Worm (Caenorhabditis elegans): ENCODE measurements around the gene F17E5.2.

The F17E5.2 gene

ce11 chrX:12391380-12391779 is 2.7 kb upstream of the F17E5.2 start, which contains the start of gene nekl-3:
Gene nekl-3, minus strand, starts transcription at chrX:12391480.
- no peak for TF ChIP-seq nhr-23 (tag; optimal IDR thresholded peaks at IDR 0.05)

- TF ChIP-seq zag-1 (tag; optimal IDR thresholded peaks at IDR 0.05) = peak; percentile 39
- no peak for TF ChIP-seq nhr-25 (tag; optimal IDR thresholded peaks at IDR 0.05)
- no peak for TF ChIP-seq elt-1 (tag; optimal IDR thresholded peaks at IDR 0.05)
- TF ChIP-seq lsy-2 (tag; optimal IDR thresholded peaks at IDR 0.05) = peak in 1 of 2 experiments; percentile 9
- TF ChIP-seq Y55F3AM.14 (GFP tag; optimal IDR thresholded peaks at IDR 0.05) = peak; percentile 27
- TF ChIP-seq C34F6.9 (tag; optimal IDR thresholded peaks at IDR 0.05) = peak; percentile 18
- no peak for TF ChIP-seq ztf-4 (tag; optimal IDR thresholded peaks at IDR 0.05)
- TF ChIP-seq peb-1 (tag; optimal IDR thresholded peaks at IDR 0.05) = no peak
- TF ChIP-seq mab-5 (tag; optimal IDR thresholded peaks at IDR 0.05) = peak; percentile 67
- TF ChIP-seq unc-62 (GFP tag; optimal IDR thresholded peaks at IDR 0.05) = no peak
These were observed 10.7 kb downstream of the F17E5.2 start for ce11 chrX:12404729-12405128.

ce11 chrX:12406037-12406436 is 12.0 kb downstream of the F17E5.2 start:
- TF ChIP-seq lin-13 (GFP tag; optimal IDR thresholded peaks at IDR 0.05) = no peak
- TF ChIP-seq unc-55 (GFP tag; optimal IDR thresholded peaks at IDR 0.05) = no peak
- no peak for TF ChIP-seq lin-11 (tag; optimal IDR thresholded peaks at IDR 0.05)
- TF ChIP-seq ceh-82 (tag; optimal IDR thresholded peaks at IDR 0.05) = no peak
- TF ChIP-seq elt-1 (tag; optimal IDR thresholded peaks at IDR 0.05) = no peak
- TF ChIP-seq zag-1 (tag; optimal IDR thresholded peaks at IDR 0.05) = no peak
- TF ChIP-seq nhr-11 (tag; optimal IDR thresholded peaks at IDR 0.05) = no peak
- no peak for TF ChIP-seq ztf-4 (tag; optimal IDR thresholded peaks at IDR 0.05)
- TF ChIP-seq nhr-25 (tag; optimal IDR thresholded peaks at IDR 0.05) = no peak
- TF ChIP-seq dmd-4 (tag; optimal IDR thresholded peaks at IDR 0.05) = no peak
- TF ChIP-seq nhr-129 (tag; optimal IDR thresholded peaks at IDR 0.05) = no peak
- no peak for TF ChIP-seq lin-39 (tag; optimal IDR thresholded peaks at IDR 0.05)
- no peak for TF ChIP-seq mbf-1 (tag; optimal IDR thresholded peaks at IDR 0.05)
- no peak for TF ChIP-seq gmeb-1 (tag; optimal IDR thresholded peaks at IDR 0.05)

ce11 chrX:12406592-12406991 is 12.5 kb downstream of the F17E5.2 start:
- TF ChIP-seq gmeb-1 (tag; optimal IDR thresholded peaks at IDR 0.05) (no peak), skn-1 (tag; optimal IDR thresholded peaks at IDR 0.05) (no peak), elt-1 (tag; optimal IDR thresholded peaks at IDR 0.05) (no peak), blmp-1 (tag; optimal IDR thresholded peaks at IDR 0.05; ENCODE audit: insufficient read depth) (no peak), sem-4 (tag; optimal IDR thresholded peaks at IDR 0.05) (no peak), C34F6.9 (tag; optimal IDR thresholded peaks at IDR 0.05) (no peak), ztf-4 (tag; optimal IDR thresholded peaks at IDR 0.05) (no peak), sma-3 (GFP tag; optimal IDR thresholded peaks at IDR 0.05) (no peak), nhr-129 (tag; optimal IDR thresholded peaks at IDR 0.05) (no peak), fos-1 (tag; optimal IDR thresholded peaks at IDR 0.05) (no peak), lin-13 (GFP tag; optimal IDR thresholded peaks at IDR 0.05) (no peak), egl-27 (tag; optimal IDR thresholded peaks at IDR 0.05) (no peak), nhr-6 (tag; optimal IDR thresholded peaks at IDR 0.05) (no peak), nhr-21 (tag; optimal IDR thresholded peaks at IDR 0.05) (no peak), nhr-77 (tag; optimal IDR thresholded peaks at IDR 0.05) (no peak)

ce11 chrX:12407297-12407696 is 13.2 kb downstream of the F17E5.2 start:
- TF ChIP-seq nhr-129 (tag; optimal IDR thresholded peaks at IDR 0.05) (no peak), alr-1 (tag; optimal IDR thresholded peaks at IDR 0.05) (no peak), mbf-1 (tag; optimal IDR thresholded peaks at IDR 0.05) (no peak), F13H6.1 (tag; optimal IDR thresholded peaks at IDR 0.05) (peak; percentile 41), nhr-11 (tag; optimal IDR thresholded peaks at IDR 0.05) (no peak), lsy-2 (tag; optimal IDR thresholded peaks at IDR 0.05) (no peak), nhr-23 (tag; optimal IDR thresholded peaks at IDR 0.05) (no peak), blmp-1 (tag; optimal IDR thresholded peaks at IDR 0.05; ENCODE audit: insufficient read depth) (no peak), nhr-77 (tag; optimal IDR thresholded peaks at IDR 0.05) (no peak)

- TF ChIP-seq nhr-23 (tag; optimal IDR thresholded peaks at IDR 0.05) = no peak
- TF ChIP-seq nhr-21 (tag; optimal IDR thresholded peaks at IDR 0.05) = no peak
- TF ChIP-seq lin-13 (GFP tag; optimal IDR thresholded peaks at IDR 0.05) = no peak
- TF ChIP-seq egl-27 (tag; optimal IDR thresholded peaks at IDR 0.05) = no peak
- TF ChIP-seq fos-1 (tag; optimal IDR thresholded peaks at IDR 0.05) = no peak
- no peak for TF ChIP-seq Y55F3AM.14 (GFP tag; optimal IDR thresholded peaks at IDR 0.05)
These were observed 19.9 kb downstream of the F17E5.2 start, which contains the start of gene lin-2 for ce11 chrX:12413941-12414340. Gene lin-2, minus strand, starts transcription at chrX:12414041.
